Fruit fly (Drosophila melanogaster): Measurements from ENCODE around the gene CG14907.

DNA sequence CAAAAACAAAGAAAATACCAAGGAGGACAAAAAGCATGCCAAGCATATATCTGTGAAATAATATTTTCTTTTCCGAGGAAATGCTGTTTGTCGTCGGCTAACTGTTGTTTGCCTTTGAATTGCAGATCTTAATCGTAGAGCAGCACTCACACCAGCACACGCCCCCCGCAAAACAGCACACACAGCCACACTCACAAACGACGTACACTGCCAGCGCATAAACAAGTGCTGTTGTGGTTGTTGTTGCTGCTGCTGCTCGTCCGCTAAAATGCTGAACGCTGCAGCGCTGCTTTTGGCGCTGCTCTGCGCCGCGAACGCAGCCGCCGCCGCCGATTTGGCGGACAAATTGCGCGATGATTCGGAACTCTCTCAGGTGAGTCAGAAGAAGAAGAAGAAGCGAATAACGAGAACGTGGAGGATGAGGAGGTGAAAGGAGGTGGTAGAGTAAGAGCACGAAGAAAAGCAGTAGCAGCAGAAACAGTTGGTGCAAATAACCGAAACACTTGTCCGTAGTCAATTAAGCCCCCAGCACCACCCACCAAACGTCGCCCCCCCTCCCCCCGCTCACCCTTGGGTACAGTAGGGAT, 26.2 kb downstream of the CG14907 start:
- no peak for TF ChIP-seq CG5204 (GFP tag; optimal IDR thresholded peaks at IDR 0.05)
- TF ChIP-seq bab1 (GFP tag; optimal IDR thresholded peaks at IDR 0.05) = no peak
- TF ChIP-seq ovo (GFP tag; optimal IDR thresholded peaks at IDR 0.05) = peak; percentile 12
- peak; percentile 79 for TF ChIP-seq kay (GFP tag; ENCODE audit: borderline replicate concordance)
- no peak for TF ChIP-seq toe (GFP tag; optimal IDR thresholded peaks at IDR 0.05)
- TF ChIP-seq tj (GFP tag; optimal IDR thresholded peaks at IDR 0.05) = peak; percentile 81
